Worm (Caenorhabditis elegans) whole organism, mixed stage, embryonic: ENCODE results near the gene dcaf-1.

Experiments used
- bed-3 ChIP-seq: fragments of 200-800 bp; sonication (Bioruptor generic); optimal IDR thresholded peaks from 3 replicates; lab custom pipeline; 2018; ENCODE audit warnings: mild to moderate bottlenecking, missing genetic modification characterization, moderate library complexity, missing compliant biosample characterization
- ceh-83 ChIP-seq: fragments of 200-800 bp; sonication (Bioruptor generic); optimal IDR thresholded peaks from 2 replicates; lab custom pipeline; 2018; ENCODE audit warnings: mild to moderate bottlenecking, missing genetic modification characterization, missing compliant biosample characterization
- cnd-1 ChIP-seq: fragments of 200-800 bp; sonication (Bioruptor generic); optimal IDR thresholded peaks from 2 replicates; lab custom pipeline; 2018; ENCODE audit warnings: mild to moderate bottlenecking, missing genetic modification characterization, missing compliant biosample characterization
- elt-1 ChIP-seq: sonication (generic microtip); optimal IDR thresholded peaks from 2 replicates; lab custom pipeline; 2017; ENCODE audit warnings: missing genetic modification characterization, mild to moderate bottlenecking, missing compliant biosample characterization, antibody characterized with exemption, moderate library complexity, borderline replicate concordance; ENCODE audit not compliant: insufficient read depth
- elt-3 ChIP-seq: fragments of 150-350 bp; optimal IDR thresholded peaks from 2 replicates; lab custom pipeline; 2014; ENCODE audit warnings: missing biosample characterization, missing genetic modification characterization
- lin-13 ChIP-seq: fragments of 150-350 bp; optimal IDR thresholded peaks from 2 replicates; lab custom pipeline; 2014; ENCODE audit warnings: missing biosample characterization, missing genetic modification characterization
- nhr-12 ChIP-seq: fragments of 150-350 bp; optimal IDR thresholded peaks from 2 replicates; lab custom pipeline; 2014; ENCODE audit warnings: missing biosample characterization, missing genetic modification characterization
- nhr-76 ChIP-seq: sonication (generic microtip); optimal IDR thresholded peaks from 2 replicates; lab custom pipeline; 2017; ENCODE audit warnings: missing biosample characterization, missing genetic modification characterization
- pha-4 ChIP-seq: fragments of 150-350 bp; optimal IDR thresholded peaks from 2 replicates; lab custom pipeline; 2018; ENCODE audit warnings: missing biosample characterization, missing genetic modification reagents, missing genetic modification characterization
- snpc-4 ChIP-seq: fragments of 150-350 bp; optimal IDR thresholded peaks from 2 replicates; lab custom pipeline; 2014; ENCODE audit warnings: missing biosample characterization, missing genetic modification characterization
- sptf-1 ChIP-seq: sonication (generic microtip); optimal IDR thresholded peaks from 2 replicates; lab custom pipeline; 2017; ENCODE audit warnings: mild to moderate bottlenecking, missing genetic modification characterization, moderate library complexity, missing compliant biosample characterization
- unc-62 ChIP-seq: fragments of 150-350 bp; optimal IDR thresholded peaks from 2 replicates; lab custom pipeline; 2014; ENCODE audit warnings: missing biosample characterization, missing genetic modification reagents, missing genetic modification characterization

DNA sequence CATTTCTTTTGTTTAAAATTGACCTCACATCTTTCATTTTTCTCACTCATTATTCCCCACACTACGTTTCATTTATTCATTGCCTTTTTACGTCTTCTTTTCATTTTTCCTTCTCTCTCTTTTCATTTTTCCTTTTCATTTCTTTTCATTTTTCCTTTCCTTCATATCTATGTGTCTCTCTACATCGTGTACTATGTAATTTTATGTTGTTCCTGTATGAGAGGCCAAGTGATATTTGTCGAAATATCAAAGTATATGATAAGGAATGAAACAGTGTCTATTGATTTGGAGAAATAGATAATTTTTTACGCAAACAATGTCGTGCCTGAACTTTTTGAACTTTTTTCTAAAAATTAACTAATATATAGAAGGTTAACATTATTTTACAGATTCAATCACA, 10.0 kb upstream of the dcaf-1 start:
- TF ChIP-seq elt-1 (tag; lab: Kevin White, UChicago) (no peak), nhr-76 (no peak), cnd-1 (tag; lab: Kevin White, UChicago) (no peak), unc-62 (GFP tag; lab: Kevin White, UChicago) (no peak), pha-4 (tag; lab: Kevin White, UChicago) (no peak), sptf-1 (no peak), elt-3 (tag; lab: Kevin White, UChicago) (no peak), lin-13 (tag; lab: Kevin White, UChicago) (no peak), nhr-12 (tag; lab: Kevin White, UChicago) (no peak), bed-3 (GFP tag; lab: Kevin White, UChicago) (no peak), snpc-4 (tag; lab: Kevin White, UChicago) (no peak), ceh-83 (GFP tag; lab: Kevin White, UChicago) (no peak)
